Worm (Caenorhabditis elegans) whole organism, young adult: ENCODE results near the gene F36H12.17.
"Not testable (repeated sequence)": the region's sequence is repeated elsewhere in the genome, so short reads cannot be mapped to it uniquely, and the experiment has no call there.

Source experiments
- B0035.1 ChIP-seq: sonication (generic microtip); optimal IDR thresholded peaks from 2 replicates; lab custom pipeline; 2016; ENCODE audit warnings: missing genetic modification characterization, mild to moderate bottlenecking, missing compliant biosample characterization, missing genotype, missing genetic modification reagents
- C17E4.6 ChIP-seq: fragments of 200-800 bp; sonication (Bioruptor generic); IDR thresholded peaks from 2 replicates; pipeline ENCODE4 v1.3.6; 2022; ENCODE audit warnings: missing genetic modification reagents, missing genetic modification characterization, missing compliant biosample characterization
- F10E7.11 ChIP-seq: sonication (generic microtip); optimal IDR thresholded peaks from 2 replicates; lab custom pipeline; 2017; ENCODE audit warnings: mild to moderate bottlenecking, missing genetic modification characterization, moderate library complexity, missing compliant biosample characterization
- F22D6.2 ChIP-seq: sonication (generic microtip); optimal IDR thresholded peaks from 2 replicates; lab custom pipeline; 2016; ENCODE audit warnings: mild to moderate bottlenecking, missing genetic modification characterization, missing compliant biosample characterization
- F33H1.4 ChIP-seq: fragments of 200-800 bp; sonication (Bioruptor generic); IDR thresholded peaks from 2 replicates; pipeline ENCODE4 v1.3.6; 2022; ENCODE audit warnings: missing genetic modification reagents, missing genetic modification characterization, missing compliant biosample characterization
- F57C9.4 ChIP-seq: sonication (generic microtip); optimal IDR thresholded peaks from 2 replicates; lab custom pipeline; 2017; ENCODE audit warnings: mild to moderate bottlenecking, missing genetic modification characterization, missing compliant biosample characterization
- K12H6.12 ChIP-seq: fragments of 200-800 bp; sonication (Bioruptor generic); optimal IDR thresholded peaks from 2 replicates; lab custom pipeline; 2018; ENCODE audit warnings: mild to moderate bottlenecking, missing genetic modification characterization, missing compliant biosample characterization
- Y53G8AR.9 ChIP-seq: fragments of 200-800 bp; sonication (Bioruptor generic); conservative IDR thresholded peaks from 2 replicates; pipeline ENCODE4 v1.3.6; 2022; ENCODE audit warnings: missing genetic modification reagents, missing genetic modification characterization, missing compliant biosample characterization
- ZK185.1 ChIP-seq: sonication (generic microtip); optimal IDR thresholded peaks from 2 replicates; lab custom pipeline; 2016; ENCODE audit warnings: mild to moderate bottlenecking, missing genetic modification characterization, missing compliant biosample characterization; ENCODE audit not compliant: poor library complexity, severe bottlenecking
- akir-1 ChIP-seq: fragments of 200-800 bp; sonication (Bioruptor generic); optimal IDR thresholded peaks from 2 replicates; lab custom pipeline; 2018; ENCODE audit warnings: mild to moderate bottlenecking, missing genetic modification characterization, moderate library complexity, missing compliant biosample characterization
- athp-1 ChIP-seq: sonication (generic microtip); optimal IDR thresholded peaks from 2 replicates; lab custom pipeline; 2017; ENCODE audit warnings: mild to moderate bottlenecking, missing genetic modification characterization, missing compliant biosample characterization
- attf-6 ChIP-seq: fragments of 200-800 bp; sonication (Bioruptor generic); IDR thresholded peaks from 2 replicates; pipeline ENCODE4 v1.3.6; 2022; ENCODE audit warnings: missing genetic modification reagents, missing genetic modification characterization, missing compliant biosample characterization
- bed-2 ChIP-seq: fragments of 200-800 bp; sonication (Bioruptor generic); IDR thresholded peaks from 2 replicates; pipeline ENCODE4 v1.3.6; 2022; ENCODE audit warnings: missing genetic modification reagents, missing genetic modification characterization, missing compliant biosample characterization
- ceh-27 ChIP-seq: fragments of 200-800 bp; sonication (Bioruptor generic); optimal IDR thresholded peaks from 2 replicates; lab custom pipeline; 2018; ENCODE audit warnings: mild to moderate bottlenecking, missing genetic modification characterization, moderate library complexity, missing compliant biosample characterization
- ceh-79 ChIP-seq: sonication (generic microtip); optimal IDR thresholded peaks from 2 replicates; lab custom pipeline; 2017; ENCODE audit warnings: mild to moderate bottlenecking, missing genetic modification characterization, missing compliant biosample characterization
- ceh-91 ChIP-seq: fragments of 200-800 bp; sonication (Bioruptor generic); IDR thresholded peaks from 2 replicates; pipeline ENCODE4 v1.3.6; 2022; ENCODE audit warnings: missing genetic modification reagents, missing genetic modification characterization, missing compliant biosample characterization
- ekl-4 ChIP-seq: fragments of 200-800 bp; sonication (Bioruptor generic); IDR thresholded peaks from 2 replicates; pipeline ENCODE4 v1.3.6; 2022; ENCODE audit warnings: missing genetic modification reagents, missing genetic modification characterization, missing compliant biosample characterization
- him-1 ChIP-seq: sonication (generic microtip); optimal IDR thresholded peaks from 2 replicates; lab custom pipeline; 2016; ENCODE audit warnings: missing genotype, missing genetic modification reagents, missing genetic modification characterization, missing compliant biosample characterization
- hmg-1.2 ChIP-seq: fragments of 200-800 bp; sonication (Bioruptor generic); IDR thresholded peaks from 2 replicates; pipeline ENCODE4 v1.3.6; 2022; ENCODE audit warnings: missing genetic modification reagents, missing genetic modification characterization, missing compliant biosample characterization
- hrde-1 ChIP-seq: sonication (generic microtip); optimal IDR thresholded peaks from 2 replicates; lab custom pipeline; 2016; ENCODE audit warnings: missing genetic modification characterization, mild to moderate bottlenecking, missing compliant biosample characterization, moderate library complexity, missing genotype, missing genetic modification reagents, borderline replicate concordance
- lin-35 ChIP-seq, 3 experiments: fragments of 150-350 bp in 2 of 3; sonication (generic microtip) in 1 of 3; optimal IDR thresholded peaks; 2 replicates each; lab custom pipeline; 2014 to 2018; ENCODE audit warnings: missing biosample characterization in 3 of 3, missing genetic modification characterization in 3 of 3, missing genetic modification reagents in 3 of 3
- lin-54 ChIP-seq: fragments of 200-800 bp; sonication (Bioruptor generic); optimal IDR thresholded peaks from 2 replicates; lab custom pipeline; 2018; ENCODE audit warnings: mild to moderate bottlenecking, missing genetic modification characterization, missing compliant biosample characterization
- lir-1 ChIP-seq: fragments of 200-800 bp; sonication (Bioruptor generic); conservative IDR thresholded peaks from 2 replicates; pipeline ENCODE4 v1.3.6; 2022; ENCODE audit warnings: missing genetic modification reagents, missing genetic modification characterization, missing compliant biosample characterization
- lsl-1 ChIP-seq: fragments of 200-800 bp; sonication (Bioruptor generic); optimal IDR thresholded peaks from 2 replicates; lab custom pipeline; 2018; ENCODE audit warnings: mild to moderate bottlenecking, missing genetic modification characterization, moderate library complexity, missing compliant biosample characterization
- madf-8 ChIP-seq: fragments of 200-800 bp; sonication (Bioruptor generic); conservative IDR thresholded peaks from 2 replicates; pipeline ENCODE4 v1.3.6; 2022; ENCODE audit warnings: missing genetic modification reagents, missing genetic modification characterization, missing compliant biosample characterization
- nfyb-1 ChIP-seq: fragments of 200-800 bp; sonication (Bioruptor generic); IDR thresholded peaks from 2 replicates; pipeline ENCODE4 v1.3.6; 2022; ENCODE audit warnings: missing genetic modification reagents, missing genetic modification characterization, missing compliant biosample characterization
- nhr-27 ChIP-seq: fragments of 200-800 bp; sonication (Bioruptor generic); optimal IDR thresholded peaks from 2 replicates; lab custom pipeline; 2018; ENCODE audit warnings: mild to moderate bottlenecking, missing genetic modification characterization, moderate library complexity, missing compliant biosample characterization
- nhr-80 ChIP-seq: sonication (generic microtip); optimal IDR thresholded peaks from 2 replicates; lab custom pipeline; 2016; ENCODE audit warnings: missing genetic modification characterization, missing compliant biosample characterization
- nhr-90 ChIP-seq: sonication (generic microtip); optimal IDR thresholded peaks from 2 replicates; lab custom pipeline; 2016; ENCODE audit warnings: missing genotype, mild to moderate bottlenecking, missing genetic modification characterization, missing compliant biosample characterization
- pbrm-1 ChIP-seq: fragments of 200-800 bp; sonication (Bioruptor generic); IDR thresholded peaks from 2 replicates; pipeline ENCODE4 v1.3.6; 2022; ENCODE audit warnings: missing genetic modification reagents, missing genetic modification characterization, missing compliant biosample characterization
- rcor-1 ChIP-seq: fragments of 200-800 bp; sonication (Bioruptor generic); IDR thresholded peaks from 2 replicates; pipeline ENCODE4 v1.3.6; 2022; ENCODE audit warnings: missing genetic modification reagents, missing genetic modification characterization, missing compliant biosample characterization
- sdz-38 ChIP-seq: sonication (generic microtip); optimal IDR thresholded peaks from 2 replicates; lab custom pipeline; 2016; ENCODE audit warnings: missing genotype, missing genetic modification characterization, missing compliant biosample characterization
- snpc-1.1 ChIP-seq: sonication (generic microtip); optimal IDR thresholded peaks from 2 replicates; lab custom pipeline; 2017; ENCODE audit warnings: missing genetic modification characterization, mild to moderate bottlenecking, missing compliant biosample characterization, antibody characterized with exemption, moderate library complexity, missing genotype, missing genetic modification reagents; ENCODE audit not compliant: insufficient read depth
- snpc-1.3 ChIP-seq: sonication (generic microtip); optimal IDR thresholded peaks from 2 replicates; lab custom pipeline; 2017; ENCODE audit warnings: missing genetic modification characterization, mild to moderate bottlenecking, missing compliant biosample characterization, antibody characterized with exemption, moderate library complexity, missing genotype, missing genetic modification reagents; ENCODE audit not compliant: insufficient read depth
- snpc-4 ChIP-seq, 5 experiments: fragments of 150-350 bp in 1 of 5; sonication (generic microtip) in 4 of 5; optimal IDR thresholded peaks; 2 replicates each; lab custom pipeline; 2014 to 2018; ENCODE audit warnings: missing genetic modification characterization in 5 of 5, missing biosample characterization in 3 of 5, antibody characterized with exemption in 2 of 5, mild to moderate bottlenecking in 2 of 5, missing compliant biosample characterization in 2 of 5, missing genotype in 2 of 5, moderate library complexity in 2 of 5, missing genetic modification reagents in 1 of 5
- tbp1 ChIP-seq: fragments of 200-800 bp; sonication (Bioruptor generic); optimal IDR thresholded peaks from 2 replicates; lab custom pipeline; 2018; ENCODE audit warnings: mild to moderate bottlenecking, missing genetic modification characterization, missing compliant biosample characterization
- tbx-9 ChIP-seq: sonication (generic microtip); optimal IDR thresholded peaks from 2 replicates; lab custom pipeline; 2016; ENCODE audit warnings: borderline replicate concordance, missing genetic modification characterization, inconsistent platforms, missing compliant biosample characterization
- tlf-1 ChIP-seq: fragments of 200-800 bp; sonication (Bioruptor generic); optimal IDR thresholded peaks from 2 replicates; lab custom pipeline; 2018; ENCODE audit warnings: mild to moderate bottlenecking, missing genetic modification characterization, missing compliant biosample characterization
- zim-3 ChIP-seq: sonication (generic microtip); optimal IDR thresholded peaks from 2 replicates; lab custom pipeline; 2017; ENCODE audit warnings: mild to moderate bottlenecking, missing genetic modification characterization, moderate library complexity, missing compliant biosample characterization
- ztf-18 ChIP-seq: sonication (generic microtip); optimal IDR thresholded peaks from 2 replicates; lab custom pipeline; 2016; ENCODE audit warnings: missing genotype, mild to moderate bottlenecking, missing genetic modification characterization, missing compliant biosample characterization
- ztf-22 ChIP-seq: fragments of 200-800 bp; sonication (Bioruptor generic); optimal IDR thresholded peaks from 2 replicates; lab custom pipeline; 2018; ENCODE audit warnings: mild to moderate bottlenecking, missing genetic modification characterization, moderate library complexity, missing compliant biosample characterization
- ztf-25 ChIP-seq: fragments of 200-800 bp; sonication (Bioruptor generic); IDR thresholded peaks from 2 replicates; pipeline ENCODE4 v1.3.6; 2022; ENCODE audit warnings: missing genetic modification reagents, missing genetic modification characterization, missing compliant biosample characterization

F36H12.17 gene

DNA sequence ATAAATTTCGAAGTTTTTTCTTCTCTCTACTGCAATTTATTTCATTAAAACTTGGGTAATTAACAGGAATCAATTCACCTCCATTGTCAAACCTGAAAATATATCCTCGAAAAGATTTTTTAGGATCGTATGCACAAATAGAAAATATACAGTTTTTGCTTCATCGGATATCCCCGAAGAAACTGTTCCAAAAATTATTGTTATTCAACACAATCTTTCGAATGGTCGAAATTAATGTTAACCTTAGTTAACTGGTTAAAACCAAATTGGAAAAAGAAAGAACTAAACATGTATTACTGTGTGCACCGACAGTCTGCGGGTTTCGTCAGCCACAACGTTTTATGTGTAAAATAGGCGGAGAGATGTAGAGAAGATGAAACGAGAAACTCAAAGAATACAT is 39.5 kb upstream of the F36H12.17 start (continued):
- 0 out of 2 replicates have a peak, but pooled peaks have one; percentile 40 for TF ChIP-seq Y53G8AR.9 (GFP tag; lab: Robert Waterston, UW)
- peak; percentile 97 for TF ChIP-seq attf-6 (GFP tag; lab: Robert Waterston, UW)
- no peak for TF ChIP-seq sdz-38 (tag; lab: Kevin White, UChicago)
- TF ChIP-seq him-1 (tag; lab: Kevin White, UChicago), result peak; percentile 44
- no peak for TF ChIP-seq ZK185.1 (tag; lab: Kevin White, UChicago)
- peak; percentile 88 for TF ChIP-seq hmg-1.2 (GFP tag; lab: Robert Waterston, UW)
- peak; percentile 78 for TF ChIP-seq tbp1
- 0 out of 2 replicates have a peak, but pooled peaks have one; percentile 23 for TF ChIP-seq madf-8 (GFP tag; lab: Robert Waterston, UW)
- no peak for TF ChIP-seq lir-1 (GFP tag; lab: Robert Waterston, UW)
- TF ChIP-seq ekl-4 (GFP tag; lab: Robert Waterston, UW), result peak; percentile 63
- peak; percentile 94 for TF ChIP-seq snpc-4 (GFP tag; optimal IDR thresholded peaks at IDR 0.05; lab: Kevin White, UChicago)
- peak; percentile 93 to 99 (median 98) for TF ChIP-seq snpc-4 (tag; optimal IDR thresholded peaks at IDR 0.05; lab: Kevin White, UChicago)
- no peak for TF ChIP-seq K12H6.12 (tag; lab: Kevin White, UChicago)
- TF ChIP-seq tlf-1, result no peak
- TF ChIP-seq ztf-18 (tag; lab: Kevin White, UChicago), result no peak
- peak; percentile 75 for TF ChIP-seq snpc-1.3
- TF ChIP-seq rcor-1, result peak; percentile 82
- no peak for TF ChIP-seq akir-1 (GFP tag; lab: Kevin White, UChicago)
- TF ChIP-seq pbrm-1 (GFP tag; lab: Robert Waterston, UW), result peak; percentile 85
- TF ChIP-seq lin-54 (GFP tag; lab: Kevin White, UChicago), result no peak
- TF ChIP-seq lsl-1 (GFP tag; lab: Kevin White, UChicago), result peak; percentile 40
- no peak for TF ChIP-seq lin-35 (GFP tag; optimal IDR thresholded peaks at IDR 0.05; lab: Kevin White, UChicago)

DNA sequence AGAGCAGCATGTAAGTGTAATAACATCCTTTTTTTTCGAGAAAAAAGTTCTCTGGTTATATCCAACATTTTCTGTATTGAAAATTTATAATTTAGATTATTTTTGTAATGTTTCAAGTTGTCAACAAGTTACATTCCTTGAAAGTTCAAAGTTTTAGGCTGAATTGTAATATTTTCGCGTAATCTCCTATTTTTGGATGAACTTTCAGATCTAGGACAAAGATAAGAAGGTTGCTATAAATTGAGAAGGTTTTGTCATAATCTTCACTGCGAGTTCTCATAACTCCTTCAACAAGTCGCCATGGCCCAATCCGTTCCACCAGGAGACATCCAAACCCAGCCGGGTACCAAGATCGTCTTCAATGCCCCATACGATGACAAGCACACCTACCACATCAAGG is 38.6 kb upstream of the F36H12.17 start, which contains the start of gene msp-65:
TSS of gene msp-65 (plus strand) at position 301 of the 400 bp plus-strand sequence.
- TF ChIP-seq ceh-91 (GFP tag; lab: Robert Waterston, UW); zim-3 (tag; lab: Kevin White, UChicago); F10E7.11 (tag; lab: Kevin White, UChicago): not testable (repeated sequence)

DNA sequence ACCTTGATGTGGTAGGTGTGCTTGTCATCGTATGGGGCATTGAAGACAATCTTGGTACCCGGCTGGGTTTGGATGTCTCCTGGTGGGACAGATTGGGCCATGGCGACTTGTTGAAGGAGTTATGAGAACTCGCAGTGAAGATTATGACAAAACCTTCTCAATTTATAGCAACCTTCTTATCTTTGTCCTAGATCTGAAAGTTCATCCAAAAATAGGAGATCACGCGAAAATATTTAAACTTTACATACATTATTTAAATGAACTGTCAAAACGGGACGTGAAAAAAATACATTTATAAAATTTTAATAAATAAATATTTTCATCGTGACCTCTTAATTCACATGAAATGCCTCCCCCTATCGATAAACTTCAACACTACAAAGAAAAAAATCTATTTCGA is 35.4 kb upstream of the F36H12.17 start, which contains the start of the genes msp-59 and ZK354.2:
TSS of gene msp-59 (minus strand) at position 101 of the 400 bp plus-strand sequence.
TSS of gene ZK354.2 (plus strand) at position 395 of the 400 bp plus-strand sequence.
- not testable (repeated sequence) for TF ChIP-seq ceh-27 (GFP tag; lab: Kevin White, UChicago); ztf-22 (GFP tag; lab: Kevin White, UChicago); athp-1 (tag; lab: Kevin White, UChicago)

DNA sequence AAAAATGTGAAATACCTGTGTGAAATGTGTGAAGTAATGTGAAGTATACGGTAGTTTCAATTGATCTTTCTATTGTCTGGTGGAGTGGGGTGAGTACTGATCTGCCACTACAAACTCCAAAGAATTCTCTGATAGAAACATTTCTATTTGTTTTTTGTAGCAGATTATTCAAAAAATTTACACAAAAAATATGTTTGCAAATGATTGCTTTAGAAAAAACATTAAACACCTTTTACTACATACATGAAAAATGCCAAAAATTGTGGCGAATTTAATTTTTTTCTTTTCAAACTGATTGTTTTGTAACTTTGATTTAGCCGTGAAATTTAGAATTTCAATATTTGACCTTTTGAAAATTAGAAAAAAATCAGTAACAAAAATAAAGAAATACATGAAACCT is 32.1 kb upstream of the F36H12.17 start, which contains the start of gene ZK354.3:
TSS of gene ZK354.3 (plus strand) at position 301 of the 400 bp plus-strand sequence.
- TF ChIP-seq bed-2 (GFP tag; lab: Robert Waterston, UW), result no peak
- TF ChIP-seq F22D6.2 (tag; lab: Kevin White, UChicago), result no peak
- TF ChIP-seq ztf-18 (tag; lab: Kevin White, UChicago), result no peak
- TF ChIP-seq C17E4.6 (GFP tag; lab: Robert Waterston, UW), result no peak
- no peak for TF ChIP-seq B0035.1 (tag; lab: Kevin White, UChicago)
- TF ChIP-seq hrde-1 (tag; lab: Kevin White, UChicago), result no peak
- TF ChIP-seq nhr-80 (tag; lab: Kevin White, UChicago), result no peak
- TF ChIP-seq ceh-79, result no peak
- no peak for TF ChIP-seq tbx-9 (tag; lab: Kevin White, UChicago)
- TF ChIP-seq F57C9.4 (tag; lab: Kevin White, UChicago), result no peak
- no peak for TF ChIP-seq ztf-25
- TF ChIP-seq nhr-27, result no peak
- no peak for TF ChIP-seq nfyb-1 (GFP tag; lab: Robert Waterston, UW)
- no peak for TF ChIP-seq snpc-1.1 (tag; lab: Kevin White, UChicago)
- TF ChIP-seq F33H1.4, result no peak
- TF ChIP-seq nhr-90 (tag; lab: Kevin White, UChicago), result no peak
- TF ChIP-seq ZK185.1 (tag; lab: Kevin White, UChicago), result no peak
